Worm (Caenorhabditis elegans): Measurements from ENCODE around the gene T20B12.5.

Gene T20B12.5

ce11 chrIII:7358627-7359026 lies 8.3 kb downstream of the T20B12.5 start:
- TF ChIP-seq nhr-77 (tag; optimal IDR thresholded peaks at IDR 0.05) (no peak), nhr-28 (tag; optimal IDR thresholded peaks at IDR 0.05) (peak; percentile 63), T20F7.1 (GFP tag; optimal IDR thresholded peaks at IDR 0.05) (no peak), dmd-6 (GFP tag; IDR thresholded peaks at IDR 0.05) (peak; percentile 51; the same call in 1 of the 2 replicates), skn-1 (tag; optimal IDR thresholded peaks at IDR 0.05) (no peak), egl-43 (GFP tag; IDR thresholded peaks at IDR 0.05) (no peak), ceh-20 (GFP tag; IDR thresholded peaks at IDR 0.05) (0 out of 2 replicates have a peak, but pooled peaks have one; percentile 42), hlh-30 (tag; optimal IDR thresholded peaks at IDR 0.05; ENCODE audit: insufficient read depth) (peak; percentile 40), dve-1 (tag; optimal IDR thresholded peaks at IDR 0.05; ENCODE audit: insufficient read depth) (peak; percentile 24), hlh-11 (tag; optimal IDR thresholded peaks at IDR 0.05) (peak; percentile 72), hif-1 (tag; optimal IDR thresholded peaks at IDR 0.05) (peak in 1 of 2 experiments; percentile 92), mep-1 (tag; optimal IDR thresholded peaks at IDR 0.05) (peak; percentile 36), zfp-2 (tag; optimal IDR thresholded peaks at IDR 0.05) (no peak), nhr-42 (GFP tag; IDR thresholded peaks at IDR 0.05) (no peak), pha-4 (GFP tag; IDR thresholded peaks at IDR 0.05) (no peak), pha-4 (tag; optimal IDR thresholded peaks at IDR 0.05) (peak; percentile 80), daf-16 (GFP tag; optimal IDR thresholded peaks at IDR 0.05) (peak in 1 of 2 experiments; percentile 80), daf-16 (tag; optimal IDR thresholded peaks at IDR 0.05) (peak; percentile 60), lin-13 (GFP tag; optimal IDR thresholded peaks at IDR 0.05) (peak; percentile 32), aha-1 (tag) (peak; percentile 93), dmd-9 (GFP tag; IDR thresholded peaks at IDR 0.05) (no peak), Y75B8A.6 (GFP tag; IDR thresholded peaks at IDR 0.05) (no peak), Y5F2A.4 (GFP tag; optimal IDR thresholded peaks at IDR 0.05) (no peak), mxl-3 (GFP tag; optimal IDR thresholded peaks at IDR 0.05) (peak; percentile 15), nhr-11 (tag; optimal IDR thresholded peaks at IDR 0.05) (peak; percentile 12)

ce11 chrIII:7357356-7357755 lies 9.6 kb downstream of the T20B12.5 start, which contains the start of gene F08F8.10:
Gene F08F8.10 (minus strand): TSS chrIII:7357393.
- TF ChIP-seq spr-1 (tag; optimal IDR thresholded peaks at IDR 0.05): no peak
- peak in 1 of 2 experiments; percentile 14 for TF ChIP-seq mdl-1 (tag; optimal IDR thresholded peaks at IDR 0.05)
- TF ChIP-seq R02D3.7 (tag; optimal IDR thresholded peaks at IDR 0.05): no peak
- no peak for TF ChIP-seq nhr-111 (GFP tag; optimal IDR thresholded peaks at IDR 0.05)
- no peak for TF ChIP-seq daf-12 (tag; optimal IDR thresholded peaks at IDR 0.05)
- TF ChIP-seq fos-1 (tag; optimal IDR thresholded peaks at IDR 0.05): no peak
- TF ChIP-seq rbr-2 (tag; optimal IDR thresholded peaks at IDR 0.05): no peak
- TF ChIP-seq fkh-10 (GFP tag; optimal IDR thresholded peaks at IDR 0.05): no peak
- TF ChIP-seq pha-4 (GFP tag; IDR thresholded peaks at IDR 0.05): no peak
- no peak for TF ChIP-seq pha-4 (tag; optimal IDR thresholded peaks at IDR 0.05)
- TF ChIP-seq lsy-2 (tag; optimal IDR thresholded peaks at IDR 0.05): peak in 1 of 2 experiments; percentile 67
- no peak for TF ChIP-seq Y105C5A.15 (GFP tag; IDR thresholded peaks at IDR 0.05)
- no peak for TF ChIP-seq lin-15B (tag; optimal IDR thresholded peaks at IDR 0.05)
- 0 out of 2 replicates have a peak, but pooled peaks have one; percentile 15 for TF ChIP-seq ctbp-1 (GFP tag; IDR thresholded peaks at IDR 0.05)
- peak; percentile 31 for TF ChIP-seq nhr-28 (tag; optimal IDR thresholded peaks at IDR 0.05)
- no peak for TF ChIP-seq spr-3 (GFP tag; optimal IDR thresholded peaks at IDR 0.05)
- no peak for TF ChIP-seq dmd-9 (GFP tag; IDR thresholded peaks at IDR 0.05)
- no peak for TF ChIP-seq egl-43 (GFP tag; IDR thresholded peaks at IDR 0.05)
- TF ChIP-seq skn-1 (tag; optimal IDR thresholded peaks at IDR 0.05): no peak
- TF ChIP-seq nhr-42 (GFP tag; IDR thresholded peaks at IDR 0.05): no peak
- peak; percentile 71 for TF ChIP-seq mes-2 (tag; optimal IDR thresholded peaks at IDR 0.05; ENCODE audit: poor library complexity, severe bottlenecking)
- no peak for TF ChIP-seq ceh-20 (GFP tag; IDR thresholded peaks at IDR 0.05)
- no peak for TF ChIP-seq lim-7 (GFP tag; IDR thresholded peaks at IDR 0.05)
- TF ChIP-seq pqm-1 (tag; optimal IDR thresholded peaks at IDR 0.05): no peak
- peak; percentile 62 for TF ChIP-seq dpl-1 (GFP tag; optimal IDR thresholded peaks at IDR 0.05)
- TF ChIP-seq attf-4 (tag; optimal IDR thresholded peaks at IDR 0.05): no peak
- TF ChIP-seq aly-2 (tag; optimal IDR thresholded peaks at IDR 0.05): no peak
- TF ChIP-seq mep-1 (tag; optimal IDR thresholded peaks at IDR 0.05): no peak
- TF ChIP-seq ZK337.2 (GFP tag; IDR thresholded peaks at IDR 0.05): no peak
- no peak for TF ChIP-seq nhr-48 (tag; optimal IDR thresholded peaks at IDR 0.05)
- no peak for TF ChIP-seq mxl-2 (GFP tag; conservative IDR thresholded peaks at IDR 0.05)
- no peak for TF ChIP-seq ceh-32 (tag; optimal IDR thresholded peaks at IDR 0.05; ENCODE audit: poor library complexity)
- TF ChIP-seq dmd-8 (GFP tag; IDR thresholded peaks at IDR 0.05): no peak
- TF ChIP-seq gei-8 (GFP tag; optimal IDR thresholded peaks at IDR 0.05): no peak
